Worm (Caenorhabditis elegans): ENCODE data around the gene adt-1.
A peak's percentile ranks its signal among the peaks of the same experiment; 100 is the strongest.

Gene adt-1

DNA sequence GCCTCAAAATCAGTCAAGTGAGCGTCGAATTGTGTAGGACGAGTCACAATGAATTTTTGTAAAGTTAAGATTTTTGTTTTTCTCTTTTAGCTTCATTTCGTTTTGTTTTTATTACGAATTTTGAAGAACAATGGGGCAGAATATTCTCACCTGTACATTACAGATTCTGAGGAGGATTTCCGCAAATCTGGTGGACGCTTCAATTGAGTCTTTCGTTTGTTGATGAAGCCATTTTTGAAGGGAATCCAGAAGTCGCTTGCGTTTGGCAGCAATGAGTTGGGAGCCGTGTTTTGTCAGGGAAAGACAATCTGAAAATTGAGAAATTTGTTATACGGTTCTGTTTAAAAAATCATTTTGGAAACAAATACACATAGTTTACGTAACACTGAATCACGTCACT, 14.2 kb upstream of the adt-1 start:
- TF ChIP-seq med-1 (GFP tag; optimal IDR thresholded peaks at IDR 0.05; ENCODE audit: insufficient read depth) (no peak), ref-1 (GFP tag; conservative IDR thresholded peaks at IDR 0.05) (no peak), cog-1 (tag; optimal IDR thresholded peaks at IDR 0.05) (no peak), klf-2 (GFP tag; conservative IDR thresholded peaks at IDR 0.05) (no peak), flt-1 (GFP tag; IDR thresholded peaks at IDR 0.05) (no peak), T22C8.4 (GFP tag; IDR thresholded peaks at IDR 0.05) (no peak), ztf-29 (GFP tag; IDR thresholded peaks at IDR 0.05) (no peak), ztf-23 (GFP tag; IDR thresholded peaks at IDR 0.05) (no peak), tab-1 (GFP tag; IDR thresholded peaks at IDR 0.05) (no peak)

DNA sequence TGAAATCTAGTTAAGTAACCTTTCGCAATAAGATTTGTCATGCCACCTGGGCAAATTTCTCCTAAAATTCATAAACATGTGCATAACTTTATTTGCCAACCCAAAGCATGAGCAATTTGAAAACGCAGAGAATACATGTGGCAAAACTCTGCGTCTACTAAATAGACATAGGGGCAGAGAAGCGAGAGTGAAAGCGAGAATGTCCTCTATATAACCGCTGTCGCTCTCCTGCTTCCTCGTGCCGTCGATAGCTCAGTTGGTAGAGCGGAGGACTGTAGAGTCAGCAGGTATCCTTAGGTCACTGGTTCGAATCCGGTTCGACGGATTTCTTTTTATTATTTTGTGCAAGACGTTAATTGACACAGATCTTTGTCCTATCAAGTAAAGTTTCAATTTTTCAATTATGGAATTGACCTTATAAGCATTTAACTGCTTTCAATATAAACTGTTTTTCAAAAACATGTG, 13.6 kb upstream of the adt-1 start:
- TF ChIP-seq flt-1 (GFP tag; IDR thresholded peaks at IDR 0.05) (peak; percentile 98), med-1 (GFP tag; optimal IDR thresholded peaks at IDR 0.05; ENCODE audit: insufficient read depth) (peak; percentile 88), ref-1 (GFP tag; conservative IDR thresholded peaks at IDR 0.05) (peak; percentile 98), ztf-23 (GFP tag; IDR thresholded peaks at IDR 0.05) (peak; percentile 97), klf-2 (GFP tag; conservative IDR thresholded peaks at IDR 0.05) (peak; percentile 97), ztf-29 (GFP tag; IDR thresholded peaks at IDR 0.05) (peak; percentile 95), tab-1 (GFP tag; IDR thresholded peaks at IDR 0.05) (peak; percentile 99), cog-1 (tag; optimal IDR thresholded peaks at IDR 0.05) (peak; percentile 88), T22C8.4 (GFP tag; IDR thresholded peaks at IDR 0.05) (peak; percentile 96)

DNA sequence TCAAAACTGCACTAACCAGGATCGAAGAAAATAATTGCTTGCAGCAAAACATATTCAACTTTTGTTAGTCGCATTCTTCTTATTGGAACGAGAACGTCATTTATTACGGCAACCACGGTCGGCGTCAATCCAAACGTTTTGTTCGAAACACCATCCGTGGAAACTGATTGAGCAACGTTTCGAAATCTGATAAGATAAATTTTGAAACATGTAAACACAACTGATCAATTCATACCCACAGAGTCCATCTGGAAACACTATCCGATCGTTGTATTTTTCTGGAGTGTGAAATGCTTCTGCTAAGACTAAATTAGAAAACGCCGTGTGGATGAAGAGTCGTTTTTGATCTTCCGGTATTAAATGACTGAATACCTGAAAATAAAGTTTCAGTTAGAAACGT, 12.8 kb upstream of the adt-1 start:
- TF ChIP-seq ref-1 (GFP tag; conservative IDR thresholded peaks at IDR 0.05) (no peak), T22C8.4 (GFP tag; IDR thresholded peaks at IDR 0.05) (no peak), med-1 (GFP tag; optimal IDR thresholded peaks at IDR 0.05; ENCODE audit: insufficient read depth) (no peak), tab-1 (GFP tag; IDR thresholded peaks at IDR 0.05) (no peak), cog-1 (tag; optimal IDR thresholded peaks at IDR 0.05) (no peak)

DNA sequence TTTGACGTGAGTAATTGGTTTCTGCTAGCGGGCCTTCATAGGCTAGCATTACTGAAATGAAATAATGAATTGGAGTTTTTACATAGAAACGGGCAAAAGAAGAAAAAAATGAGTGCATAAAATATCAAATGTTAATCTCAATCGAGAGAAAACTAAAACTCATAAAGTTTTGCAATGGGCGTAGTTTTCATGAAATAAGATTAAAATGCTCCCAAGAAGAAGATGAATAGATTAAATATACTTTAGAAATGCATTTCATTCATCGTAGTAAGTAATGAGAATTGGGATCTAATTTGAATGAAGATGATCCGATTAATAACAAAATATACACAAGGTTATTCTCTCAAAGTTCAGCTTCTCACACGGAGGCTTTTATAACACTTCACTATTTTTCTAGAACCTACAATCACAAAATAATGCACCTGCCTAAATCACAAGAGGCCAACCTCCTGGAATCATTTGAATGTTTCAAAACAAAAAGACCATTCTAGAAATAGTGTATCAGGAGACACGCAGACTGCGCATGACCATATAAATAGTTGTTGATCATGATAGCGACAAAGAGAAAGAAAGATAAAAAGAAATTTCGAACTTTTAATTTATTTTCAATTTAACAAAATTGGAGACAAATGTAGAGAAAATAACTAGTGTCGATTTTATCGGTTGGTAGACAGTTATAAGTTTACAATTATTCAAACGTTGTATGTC, 10.7 kb upstream of the adt-1 start, which contains the start of gene nhr-17:
TSS of gene nhr-17 (minus strand) at position 51 of the 708 bp plus-strand sequence.
- TF ChIP-seq tab-1 (GFP tag; IDR thresholded peaks at IDR 0.05) (no peak), med-1 (GFP tag; optimal IDR thresholded peaks at IDR 0.05; ENCODE audit: insufficient read depth) (no peak), klf-2 (GFP tag; conservative IDR thresholded peaks at IDR 0.05) (no peak), ztf-29 (GFP tag; IDR thresholded peaks at IDR 0.05) (no peak), flt-1 (GFP tag; IDR thresholded peaks at IDR 0.05) (no peak), ref-1 (GFP tag; conservative IDR thresholded peaks at IDR 0.05) (no peak), T22C8.4 (GFP tag; IDR thresholded peaks at IDR 0.05) (no peak), ztf-23 (GFP tag; IDR thresholded peaks at IDR 0.05) (no peak), cog-1 (tag; optimal IDR thresholded peaks at IDR 0.05) (no peak)

DNA sequence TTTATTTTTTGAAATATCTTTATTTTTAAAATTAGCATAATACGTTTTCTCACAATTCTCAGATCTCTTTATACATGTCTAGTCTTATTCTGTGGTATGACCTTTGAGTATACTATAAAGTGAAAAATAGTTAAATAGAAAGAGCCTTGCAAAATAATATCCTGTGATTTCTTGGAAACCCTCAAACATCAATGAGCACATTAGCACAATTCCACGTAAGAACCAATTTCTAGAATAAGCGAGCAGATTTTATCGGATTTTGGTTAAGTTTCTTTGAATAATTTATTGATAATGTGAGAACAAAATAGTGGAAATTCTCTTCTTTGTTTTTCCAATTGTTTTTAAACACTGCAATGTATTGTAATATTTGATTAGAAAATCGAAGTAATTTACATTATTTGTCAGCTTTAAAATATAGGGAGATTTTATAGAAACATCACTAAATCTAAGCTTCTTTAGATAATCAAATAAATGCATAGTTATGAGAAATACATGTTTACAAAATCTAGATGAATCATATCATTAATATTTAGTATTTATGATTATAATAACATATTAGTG, 9.6 kb upstream of the adt-1 start:
- TF ChIP-seq ztf-23 (GFP tag; IDR thresholded peaks at IDR 0.05): no peak
- no peak for TF ChIP-seq T22C8.4 (GFP tag; IDR thresholded peaks at IDR 0.05)
- TF ChIP-seq ref-1 (GFP tag; conservative IDR thresholded peaks at IDR 0.05): no peak
- no peak for TF ChIP-seq klf-2 (GFP tag; conservative IDR thresholded peaks at IDR 0.05)
- no peak for TF ChIP-seq tab-1 (GFP tag; IDR thresholded peaks at IDR 0.05)
- no peak for TF ChIP-seq med-1 (GFP tag; optimal IDR thresholded peaks at IDR 0.05; ENCODE audit: insufficient read depth)
- no peak for TF ChIP-seq ztf-29 (GFP tag; IDR thresholded peaks at IDR 0.05)
- TF ChIP-seq cog-1 (tag; optimal IDR thresholded peaks at IDR 0.05): no peak
- no peak for TF ChIP-seq flt-1 (GFP tag; IDR thresholded peaks at IDR 0.05)

DNA sequence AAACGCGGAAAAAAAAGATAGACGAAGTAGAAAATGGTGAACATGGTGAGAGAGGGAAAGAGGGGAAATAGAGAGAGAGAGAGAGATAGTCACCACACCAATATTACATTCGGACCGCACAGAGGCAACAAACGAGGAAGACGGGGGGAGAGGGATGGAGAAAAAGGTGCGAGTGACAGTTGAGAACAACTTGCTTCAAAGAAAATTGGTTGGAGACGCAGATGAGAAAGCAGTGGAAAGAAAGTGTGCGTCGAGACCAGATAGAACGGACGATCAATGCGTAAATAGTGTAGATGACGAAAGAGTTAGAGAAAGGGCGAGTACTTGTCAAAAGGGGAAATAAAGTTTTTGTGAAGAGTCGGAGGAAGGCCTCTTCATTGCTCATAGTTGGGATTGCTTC, 8.2 kb upstream of the adt-1 start:
- no peak for TF ChIP-seq klf-2 (GFP tag; conservative IDR thresholded peaks at IDR 0.05)
- peak; percentile 62 for TF ChIP-seq flt-1 (GFP tag; IDR thresholded peaks at IDR 0.05)
- no peak for TF ChIP-seq tab-1 (GFP tag; IDR thresholded peaks at IDR 0.05)
- TF ChIP-seq cog-1 (tag; optimal IDR thresholded peaks at IDR 0.05): peak; percentile 69

DNA sequence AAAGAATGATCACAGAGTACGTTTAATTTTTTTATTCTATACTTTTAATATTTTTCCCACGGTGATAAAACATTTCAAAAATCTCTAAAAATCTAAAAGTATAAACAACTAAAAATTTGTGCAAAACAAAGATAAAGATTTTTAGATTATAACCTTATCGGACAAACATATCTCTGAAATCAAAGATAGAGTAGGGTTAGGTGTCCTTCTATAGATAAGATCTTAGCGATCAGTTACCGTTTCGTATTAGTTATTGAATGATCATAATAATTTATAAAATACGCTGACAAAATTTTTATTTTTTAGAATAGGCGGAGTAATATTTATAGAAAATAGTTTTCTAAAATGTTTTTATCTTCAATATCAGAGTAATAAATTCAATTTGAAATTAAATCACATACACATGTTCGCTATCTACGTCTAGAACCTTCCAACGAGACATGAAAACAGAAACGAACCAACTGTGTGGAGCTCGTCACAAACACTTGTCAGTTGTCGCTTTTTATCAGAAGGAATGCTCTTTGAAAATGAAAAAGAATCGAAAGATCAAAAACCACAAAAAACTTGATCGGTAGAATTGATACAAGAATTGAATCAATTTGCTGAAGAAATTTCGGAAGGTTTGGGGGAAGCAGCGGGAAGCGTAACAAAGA, 6.9 kb upstream of the adt-1 start:
- TF ChIP-seq ztf-23 (GFP tag; IDR thresholded peaks at IDR 0.05): no peak
- no peak for TF ChIP-seq klf-2 (GFP tag; conservative IDR thresholded peaks at IDR 0.05)
- TF ChIP-seq tab-1 (GFP tag; IDR thresholded peaks at IDR 0.05): no peak
- TF ChIP-seq med-1 (GFP tag; optimal IDR thresholded peaks at IDR 0.05; ENCODE audit: insufficient read depth): no peak
- no peak for TF ChIP-seq flt-1 (GFP tag; IDR thresholded peaks at IDR 0.05)
- no peak for TF ChIP-seq cog-1 (tag; optimal IDR thresholded peaks at IDR 0.05)
- no peak for TF ChIP-seq ref-1 (GFP tag; conservative IDR thresholded peaks at IDR 0.05)
- TF ChIP-seq ztf-29 (GFP tag; IDR thresholded peaks at IDR 0.05): no peak
- TF ChIP-seq T22C8.4 (GFP tag; IDR thresholded peaks at IDR 0.05): no peak

DNA sequence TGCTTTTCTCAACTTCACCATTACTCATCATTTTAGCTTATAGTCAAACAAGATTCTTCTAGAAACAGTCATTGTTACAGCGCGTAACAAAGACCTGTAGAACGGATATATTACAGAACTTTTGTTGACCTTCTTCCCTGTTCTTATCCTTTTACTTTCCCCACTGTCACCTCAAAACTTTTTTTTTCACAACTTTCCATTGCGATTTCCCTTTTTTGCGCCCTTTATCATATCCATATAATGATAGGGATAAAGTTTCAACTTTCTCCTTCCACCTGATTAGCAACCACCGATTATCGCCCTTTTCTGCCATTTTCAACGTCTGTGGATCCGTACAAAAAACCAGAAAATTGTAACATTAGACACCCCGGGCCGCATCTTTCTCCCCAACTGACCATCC, 1.5 kb upstream of the adt-1 start:
- TF ChIP-seq ztf-23 (GFP tag; IDR thresholded peaks at IDR 0.05) (no peak), tab-1 (GFP tag; IDR thresholded peaks at IDR 0.05) (no peak), flt-1 (GFP tag; IDR thresholded peaks at IDR 0.05) (no peak), ref-1 (GFP tag; conservative IDR thresholded peaks at IDR 0.05) (no peak), med-1 (GFP tag; optimal IDR thresholded peaks at IDR 0.05; ENCODE audit: insufficient read depth) (no peak), ztf-29 (GFP tag; IDR thresholded peaks at IDR 0.05) (no peak)

DNA sequence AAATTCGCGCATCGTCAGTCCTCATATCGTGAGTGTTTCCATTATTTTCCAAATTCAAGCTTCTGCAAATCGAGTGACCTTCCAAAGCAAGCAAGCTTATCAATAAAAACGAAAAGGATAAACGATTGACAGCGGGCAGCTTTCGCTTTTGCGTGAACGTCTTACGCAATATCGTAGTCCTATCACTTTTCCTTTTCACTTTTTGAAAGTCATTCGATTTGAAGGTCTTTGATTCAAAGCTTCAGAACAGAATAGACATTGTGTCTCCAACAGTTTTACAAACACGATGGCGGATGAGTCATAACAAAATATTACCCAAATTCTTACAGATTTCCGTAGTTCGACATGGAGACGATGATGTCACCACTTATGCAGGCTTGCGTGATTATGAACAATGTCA, 971 bp downstream of the adt-1 start:
- no peak for TF ChIP-seq klf-2 (GFP tag; conservative IDR thresholded peaks at IDR 0.05)
- no peak for TF ChIP-seq T22C8.4 (GFP tag; IDR thresholded peaks at IDR 0.05)
- no peak for TF ChIP-seq ztf-23 (GFP tag; IDR thresholded peaks at IDR 0.05)
- TF ChIP-seq flt-1 (GFP tag; IDR thresholded peaks at IDR 0.05): no peak
- TF ChIP-seq ref-1 (GFP tag; conservative IDR thresholded peaks at IDR 0.05): no peak
- TF ChIP-seq ztf-29 (GFP tag; IDR thresholded peaks at IDR 0.05): no peak
- TF ChIP-seq med-1 (GFP tag; optimal IDR thresholded peaks at IDR 0.05; ENCODE audit: insufficient read depth): no peak
- TF ChIP-seq tab-1 (GFP tag; IDR thresholded peaks at IDR 0.05): no peak
- no peak for TF ChIP-seq cog-1 (tag; optimal IDR thresholded peaks at IDR 0.05)

All from whole organism, midembryonic.